Fruit fly (Drosophila melanogaster): ENCODE data around the gene bnb.

bnb gene

DNA sequence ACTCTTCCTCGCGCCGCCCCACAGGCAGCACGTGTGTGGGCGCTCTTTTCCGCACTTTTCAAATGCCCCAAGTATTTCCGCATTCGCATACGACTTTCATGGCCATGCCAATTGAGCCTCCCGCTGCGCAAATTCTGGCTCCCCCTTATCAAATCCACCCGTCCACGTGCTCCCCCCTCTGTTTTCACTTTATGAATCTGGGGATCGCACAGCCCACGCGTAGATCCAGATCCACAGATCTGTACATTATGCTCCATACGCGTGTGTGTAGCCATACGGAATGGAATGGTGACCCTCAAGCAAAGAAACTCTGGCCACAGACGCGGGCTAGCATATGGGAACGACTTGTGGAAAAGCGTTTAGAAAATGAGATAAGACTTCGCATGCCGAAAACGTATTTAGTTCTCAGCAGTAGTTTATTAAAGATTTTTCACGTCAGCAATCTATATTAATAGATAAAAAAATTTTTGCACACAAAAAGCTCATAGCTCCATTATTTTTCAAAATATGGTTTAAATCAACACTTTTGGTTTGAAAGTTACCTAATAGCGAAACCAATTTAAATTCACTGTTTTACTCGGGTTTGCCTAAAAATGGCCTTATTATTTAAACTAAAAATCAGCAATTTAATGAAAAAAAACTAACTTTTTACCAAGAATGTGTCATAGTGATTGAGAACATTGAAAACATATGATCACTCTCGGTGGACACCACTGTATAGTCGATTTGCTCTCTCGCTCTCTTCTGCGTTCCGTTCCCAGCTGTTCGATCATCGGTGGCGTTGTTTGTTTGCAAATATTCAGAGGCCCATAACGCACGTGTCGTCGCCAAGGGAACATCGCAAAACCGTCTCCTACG is 7.9 kb downstream of the bnb start (continued):
- peak; percentile 25 for TF ChIP-seq Blimp-1 (GFP tag; optimal IDR thresholded peaks at IDR 0.05)
- no peak for TF ChIP-seq CG1529 (GFP tag; optimal IDR thresholded peaks at IDR 0.05)
- no peak for TF ChIP-seq h (optimal IDR thresholded peaks at IDR 0.05)
- TF ChIP-seq aop (GFP tag; IDR thresholded peaks at IDR 0.05): no peak
- no peak for TF ChIP-seq croc (GFP tag; conservative IDR thresholded peaks at IDR 0.05)
- peak; percentile 68 for TF ChIP-seq zfh2 (GFP tag; optimal IDR thresholded peaks at IDR 0.05)
- TF ChIP-seq HmgZ (tag; optimal IDR thresholded peaks at IDR 0.05): peak; percentile 5
- peak; percentile 62 for TF ChIP-seq CG16863 (GFP tag; optimal IDR thresholded peaks at IDR 0.05)
- no peak for TF ChIP-seq ro (GFP tag; IDR thresholded peaks at IDR 0.05)
- TF ChIP-seq CG6791 (GFP tag; IDR thresholded peaks at IDR 0.05; ENCODE audit: partially characterized antibody): no peak
- TF ChIP-seq Bdp1 (GFP tag; optimal IDR thresholded peaks at IDR 0.05): peak; percentile 22
- no peak for TF ChIP-seq CG12236 (GFP tag; optimal IDR thresholded peaks at IDR 0.05)
- TF ChIP-seq p53 (GFP tag; optimal IDR thresholded peaks at IDR 0.05): no peak
- peak; percentile 28 for TF ChIP-seq maf-S (GFP tag; optimal IDR thresholded peaks at IDR 0.05)
- TF ChIP-seq CG9727 (GFP tag; optimal IDR thresholded peaks at IDR 0.05): peak; percentile 79
- peak; percentile 79 for TF ChIP-seq CG7839 (tag; optimal IDR thresholded peaks at IDR 0.05)
- no peak for TF ChIP-seq nom (GFP tag; optimal IDR thresholded peaks at IDR 0.05)
- peak; percentile 66 for TF ChIP-seq CG8924 (tag; optimal IDR thresholded peaks at IDR 0.05)
- TF ChIP-seq kni (GFP tag; optimal IDR thresholded peaks at IDR 0.05): no peak
- TF ChIP-seq CG9609 (GFP tag; optimal IDR thresholded peaks at IDR 0.05): peak; percentile 44
- TF ChIP-seq bcd (GFP tag; optimal IDR thresholded peaks at IDR 0.05): peak; percentile 64
- TF ChIP-seq Mrtf (GFP tag; IDR thresholded peaks at IDR 0.05): no peak; the same call in 2 of the 3 replicates
- TF ChIP-seq br (optimal IDR thresholded peaks at IDR 0.05): no peak
- TF ChIP-seq salm (tag; optimal IDR thresholded peaks at IDR 0.05): no peak
- 0 out of 3 replicates have a peak, but pooled peaks have one; percentile 6 for TF ChIP-seq Dbx (GFP tag; IDR thresholded peaks at IDR 0.05)
- TF ChIP-seq CG17612 (GFP tag; IDR thresholded peaks at IDR 0.05): no peak
- peak; percentile 16 for TF ChIP-seq run (tag; optimal IDR thresholded peaks at IDR 0.05)
- peak; percentile 54 for TF ChIP-seq D19A (tag; optimal IDR thresholded peaks at IDR 0.05)
- TF ChIP-seq dmrt11E (tag; optimal IDR thresholded peaks at IDR 0.05): peak; percentile 27
- TF ChIP-seq CG16815 (GFP tag; optimal IDR thresholded peaks at IDR 0.05): peak; percentile 62
- peak; percentile 17 for TF ChIP-seq NK7.1 (GFP tag; optimal IDR thresholded peaks at IDR 0.05)
- no peak for TF ChIP-seq lov (optimal IDR thresholded peaks at IDR 0.05)
- TF ChIP-seq lov (GFP tag; IDR thresholded peaks at IDR 0.05): no peak
- no peak for TF ChIP-seq knrl (GFP tag; IDR thresholded peaks at IDR 0.05; ENCODE audit: partially characterized antibody)
- TF ChIP-seq CG4328 (GFP tag; optimal IDR thresholded peaks at IDR 0.05): peak; percentile 10
- TF ChIP-seq Doc3 (GFP tag; IDR thresholded peaks at IDR 0.05; ENCODE audit: partially characterized antibody): no peak
- TF ChIP-seq Hey (tag; optimal IDR thresholded peaks at IDR 0.05): peak; percentile 6
- TF ChIP-seq CG1233 (GFP tag; optimal IDR thresholded peaks at IDR 0.05): peak; percentile 10
- peak; percentile 42 for TF ChIP-seq Max (GFP tag; optimal IDR thresholded peaks at IDR 0.05)
- peak; percentile 78 for TF ChIP-seq CG13775 (GFP tag; optimal IDR thresholded peaks at IDR 0.05)
- no peak for TF ChIP-seq CG7963 (GFP tag; IDR thresholded peaks at IDR 0.05; ENCODE audit: partially characterized antibody)
- peak; percentile 21 for TF ChIP-seq Ets97D (GFP tag; optimal IDR thresholded peaks at IDR 0.05)
- TF ChIP-seq CG13287 (GFP tag; IDR thresholded peaks at IDR 0.05; ENCODE audit: partially characterized antibody): no peak; the same call in 1 of the 2 replicates
- peak; percentile 55 for TF ChIP-seq sd (tag; optimal IDR thresholded peaks at IDR 0.05)
- 0 out of 2 replicates have a peak, but pooled peaks have one; percentile 32 for TF ChIP-seq E2f1 (GFP tag; IDR thresholded peaks at IDR 0.05)
- TF ChIP-seq CG3281 (GFP tag; optimal IDR thresholded peaks at IDR 0.05): peak; percentile 78
- TF ChIP-seq BtbVII (GFP tag; optimal IDR thresholded peaks at IDR 0.05): peak; percentile 61
- TF ChIP-seq pum (GFP tag; optimal IDR thresholded peaks at IDR 0.05): peak; percentile 26
- peak; percentile 57; the same call in 1 of the 2 replicates for TF ChIP-seq al (GFP tag; IDR thresholded peaks at IDR 0.05)
